Worm (Caenorhabditis elegans): ENCODE measurements around the gene spat-3.

DNA sequence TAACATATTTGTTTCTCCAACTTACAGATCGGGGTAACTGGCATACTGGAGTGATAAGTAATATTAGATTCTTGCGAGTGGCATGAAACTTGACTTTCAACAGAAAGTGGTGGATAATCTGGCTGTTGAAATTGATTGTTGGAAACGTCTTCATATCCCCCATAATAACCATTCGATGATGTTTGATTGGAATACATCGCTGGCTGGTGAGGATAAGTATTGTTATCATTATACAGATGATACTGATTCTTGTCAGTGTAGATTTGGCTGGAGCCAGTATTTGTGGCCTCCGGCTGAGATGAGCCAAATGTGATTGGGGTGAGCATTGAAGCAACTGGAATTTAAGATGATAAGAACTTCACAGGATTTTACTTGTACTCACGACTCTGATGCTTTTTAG, 9.3 kb upstream of the spat-3 start:
- TF ChIP-seq nhr-6 (tag; optimal IDR thresholded peaks at IDR 0.05) (no peak), snpc-4 (tag; optimal IDR thresholded peaks at IDR 0.05) (no peak), unc-62 (GFP tag; optimal IDR thresholded peaks at IDR 0.05 in 1 of 2) (no peak), unc-62 (tag; optimal IDR thresholded peaks at IDR 0.05) (no peak), F26F4.8 (GFP tag; conservative IDR thresholded peaks at IDR 0.05) (no peak), nhr-11 (tag; optimal IDR thresholded peaks at IDR 0.05) (no peak), skn-1 (tag; optimal IDR thresholded peaks at IDR 0.05) (no peak), pha-4 (GFP tag; IDR thresholded peaks at IDR 0.05) (no peak), pha-4 (tag; optimal IDR thresholded peaks at IDR 0.05) (no peak), zip-2 (tag; optimal IDR thresholded peaks at IDR 0.05) (no peak), egl-27 (tag; optimal IDR thresholded peaks at IDR 0.05) (no peak), nhr-77 (tag; optimal IDR thresholded peaks at IDR 0.05) (no peak), ZK546.5 (tag; optimal IDR thresholded peaks at IDR 0.05) (no peak)
